Fruit fly (Drosophila melanogaster): Measurements from ENCODE around the gene kst.

Gene kst

DNA sequence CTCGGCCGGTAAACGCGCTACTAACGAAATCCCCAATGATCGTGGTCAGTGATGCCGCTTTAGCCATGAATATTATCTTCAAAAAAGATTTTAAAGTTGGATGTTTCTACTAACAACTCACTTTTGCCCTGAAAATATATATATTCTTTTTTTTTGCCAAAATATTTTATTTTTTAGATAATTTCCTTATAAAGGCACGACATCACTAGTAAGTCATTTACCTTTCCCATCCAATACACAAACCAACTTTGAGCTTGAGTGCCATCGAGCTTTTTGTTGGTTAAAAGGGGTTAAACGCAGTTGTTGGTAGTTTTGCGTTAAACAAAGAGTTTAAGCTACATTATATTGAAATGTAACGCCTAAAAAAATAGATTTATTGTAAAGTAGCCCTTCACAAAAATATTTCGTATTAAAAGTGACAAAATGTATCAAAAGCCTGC, 33.6 kb upstream of the kst start, which contains the start of gene CG14968 (continued):
- TF ChIP-seq CG8319 (GFP tag; optimal IDR thresholded peaks at IDR 0.05): peak; percentile 91
- TF ChIP-seq CG3919 (GFP tag; optimal IDR thresholded peaks at IDR 0.05): peak; percentile 97
- peak; percentile 76 for TF ChIP-seq CG6808 (GFP tag; optimal IDR thresholded peaks at IDR 0.05)
- peak; percentile 87 for TF ChIP-seq Sox14 (GFP tag; optimal IDR thresholded peaks at IDR 0.05)
- peak; percentile 93 for TF ChIP-seq lz (GFP tag; optimal IDR thresholded peaks at IDR 0.05)
- peak; percentile 96 for TF ChIP-seq CG8632 (GFP tag; optimal IDR thresholded peaks at IDR 0.05)
- peak; percentile 92 for TF ChIP-seq net (GFP tag; optimal IDR thresholded peaks at IDR 0.05)
- TF ChIP-seq CG6163 (GFP tag; IDR thresholded peaks at IDR 0.05): peak; percentile 99
- TF ChIP-seq Blimp-1 (GFP tag; optimal IDR thresholded peaks at IDR 0.05): peak; percentile 89
- TF ChIP-seq svp (GFP tag): peak; percentile 96
- TF ChIP-seq Eip75B (GFP tag; optimal IDR thresholded peaks at IDR 0.05): peak; percentile 88
- peak; percentile 93 for TF ChIP-seq CG11902 (GFP tag; optimal IDR thresholded peaks at IDR 0.05)
- TF ChIP-seq cyc (GFP tag; optimal IDR thresholded peaks at IDR 0.05): peak; percentile 96
- TF ChIP-seq Met (GFP tag; optimal IDR thresholded peaks at IDR 0.05): peak; percentile 92
- TF ChIP-seq CG15336 (GFP tag; IDR thresholded peaks at IDR 0.05): peak; percentile 97
- peak; percentile 93 for TF ChIP-seq CG6276 (GFP tag; optimal IDR thresholded peaks at IDR 0.05)
- TF ChIP-seq Sox15 (GFP tag; optimal IDR thresholded peaks at IDR 0.05): peak; percentile 88

DNA sequence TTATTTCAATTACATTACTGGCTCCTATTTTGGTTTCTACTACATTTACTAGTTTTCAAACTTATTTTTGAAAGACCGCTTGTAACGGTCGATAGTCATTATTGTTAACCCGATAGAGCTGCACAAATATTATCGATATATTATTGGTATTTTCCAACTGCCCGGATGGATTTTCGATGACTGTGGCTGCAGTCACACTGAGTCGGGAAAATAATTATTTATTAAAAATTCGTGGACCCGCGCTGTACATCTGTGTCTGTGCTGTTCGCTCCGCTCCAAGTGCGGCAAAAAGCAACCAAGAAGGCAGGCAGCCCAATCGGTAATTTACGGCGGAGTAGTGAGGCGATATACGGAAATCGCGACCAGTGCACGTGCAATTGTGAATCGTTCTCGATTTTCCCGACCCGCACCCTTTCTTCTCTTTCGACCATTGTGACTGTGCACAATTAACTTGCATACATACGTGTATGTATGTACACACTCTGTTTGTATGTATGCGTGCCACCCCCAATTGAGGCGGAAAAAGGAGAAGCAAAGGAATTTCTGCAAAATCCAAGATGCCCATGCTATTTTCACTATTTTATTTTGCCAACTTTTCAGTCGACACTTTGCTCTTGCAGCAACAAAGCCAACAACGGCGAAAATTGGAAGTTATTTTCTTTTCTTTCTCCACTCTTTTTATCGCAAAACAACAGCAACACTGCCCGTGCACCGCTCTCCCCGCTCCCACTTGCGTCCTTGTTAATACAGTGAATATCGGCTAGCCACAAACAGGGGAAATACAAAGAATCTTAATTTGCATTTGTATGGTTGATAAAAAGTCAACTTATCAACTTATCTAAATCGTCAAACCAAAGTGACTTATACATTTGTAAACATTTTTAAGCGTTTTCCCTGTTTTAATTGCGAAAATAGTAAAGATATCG, 32.9 kb upstream of the kst start, which contains the start of gene ZnT63C:
TSS of gene ZnT63C (plus strand) at position 175 of the 926 bp plus-strand sequence.
- TF ChIP-seq CG8632 (GFP tag; optimal IDR thresholded peaks at IDR 0.05) (no peak), pdm3 (GFP tag; optimal IDR thresholded peaks at IDR 0.05) (peak; percentile 21), Hr38 (GFP tag; optimal IDR thresholded peaks at IDR 0.05) (no peak), vri (GFP tag; optimal IDR thresholded peaks at IDR 0.05) (peak; percentile 41), salr (GFP tag; optimal IDR thresholded peaks at IDR 0.05) (peak in 1 of 2 experiments; percentile 11), Smox (GFP tag; optimal IDR thresholded peaks at IDR 0.05) (no peak), esn (GFP tag; optimal IDR thresholded peaks at IDR 0.05) (peak; percentile 25), net (GFP tag; optimal IDR thresholded peaks at IDR 0.05) (peak; percentile 34), dsx (GFP tag; optimal IDR thresholded peaks at IDR 0.05; ENCODE audit: poor library complexity, severe bottlenecking) (no peak), Sox14 (GFP tag; optimal IDR thresholded peaks at IDR 0.05) (peak; percentile 48), fkh (GFP tag; optimal IDR thresholded peaks at IDR 0.05) (no peak), topi (GFP tag; optimal IDR thresholded peaks at IDR 0.05) (peak; percentile 15), CG8119 (GFP tag; IDR thresholded peaks at IDR 0.05) (peak; percentile 43; the same call in 1 of the 3 replicates), CG1621 (tag; optimal IDR thresholded peaks at IDR 0.05) (peak; percentile 46), CG9139 (GFP tag; optimal IDR thresholded peaks at IDR 0.05) (no peak), Ets96B (tag; optimal IDR thresholded peaks at IDR 0.05) (peak; percentile 49), Gug (GFP tag; IDR thresholded peaks at IDR 0.05) (0 out of 2 replicates have a peak, but pooled peaks have one; percentile 14), fd85E (GFP tag; optimal IDR thresholded peaks at IDR 0.05) (no peak), acj6 (GFP tag; optimal IDR thresholded peaks at IDR 0.05) (peak; percentile 54), CG32006 (GFP tag; optimal IDR thresholded peaks at IDR 0.05) (peak; percentile 35), Sox15 (GFP tag; optimal IDR thresholded peaks at IDR 0.05) (no peak), CG31627 (GFP tag; optimal IDR thresholded peaks at IDR 0.05) (peak; percentile 38), CG11762 (GFP tag; optimal IDR thresholded peaks at IDR 0.05; ENCODE audit: insufficient read depth) (no peak), CG8319 (GFP tag; optimal IDR thresholded peaks at IDR 0.05) (no peak), CG6792 (GFP tag; optimal IDR thresholded peaks at IDR 0.05) (no peak), Hr39 (GFP tag; optimal IDR thresholded peaks at IDR 0.05) (peak; percentile 45), dac (GFP tag; optimal IDR thresholded peaks at IDR 0.05) (no peak), Ets21C (GFP tag; optimal IDR thresholded peaks at IDR 0.05) (peak; percentile 6), CG15336 (GFP tag; IDR thresholded peaks at IDR 0.05) (0 out of 2 replicates have a peak, but pooled peaks have one; percentile 18), CG16779 (tag; optimal IDR thresholded peaks at IDR 0.05) (no peak), ss (GFP tag; optimal IDR thresholded peaks at IDR 0.05) (peak; percentile 57 to 58), CG10631 (GFP tag; optimal IDR thresholded peaks at IDR 0.05) (no peak), lz (GFP tag; optimal IDR thresholded peaks at IDR 0.05) (peak; percentile 39), CG34406 (GFP tag; optimal IDR thresholded peaks at IDR 0.05) (no peak), spab (GFP tag; optimal IDR thresholded peaks at IDR 0.05) (peak; percentile 48), CG10669 (GFP tag; optimal IDR thresholded peaks at IDR 0.05) (peak; percentile 64), CG11294 (GFP tag; IDR thresholded peaks at IDR 0.05) (no peak)

Data from whole organism, prepupa.